Worm (Caenorhabditis elegans) whole organism, mixed stage, embryonic: Measurements from ENCODE around the gene sym-1.

Source experiments
- M03D4.4 ChIP-seq: sonication (generic microtip); optimal IDR thresholded peaks from 2 replicates; lab custom pipeline; 2017; ENCODE audit warnings: mild to moderate bottlenecking, missing genetic modification characterization, missing compliant biosample characterization
- bed-3 ChIP-seq: fragments of 200-800 bp; sonication (Bioruptor generic); optimal IDR thresholded peaks from 3 replicates; lab custom pipeline; 2018; ENCODE audit warnings: mild to moderate bottlenecking, missing genetic modification characterization, moderate library complexity, missing compliant biosample characterization
- blmp-1 ChIP-seq: fragments of 150-350 bp; optimal IDR thresholded peaks from 2 replicates; lab custom pipeline; 2014; ENCODE audit warnings: missing biosample characterization, missing genetic modification characterization
- ceh-39 ChIP-seq: fragments of 150-350 bp; optimal IDR thresholded peaks from 2 replicates; lab custom pipeline; 2014; ENCODE audit warnings: missing biosample characterization, missing genetic modification characterization
- ceh-43 ChIP-seq: fragments of 200-800 bp; sonication (Bioruptor generic); optimal IDR thresholded peaks from 2 replicates; lab custom pipeline; 2018; ENCODE audit warnings: mild to moderate bottlenecking, missing genetic modification characterization, moderate library complexity, missing compliant biosample characterization
- ces-1 ChIP-seq: fragments of 150-350 bp; optimal IDR thresholded peaks from 2 replicates; lab custom pipeline; 2014; ENCODE audit warnings: missing biosample characterization, missing genetic modification reagents, missing genetic modification characterization
- cnd-1 ChIP-seq: fragments of 200-800 bp; sonication (Bioruptor generic); optimal IDR thresholded peaks from 2 replicates; lab custom pipeline; 2018; ENCODE audit warnings: mild to moderate bottlenecking, missing genetic modification characterization, missing compliant biosample characterization
- drap-1 ChIP-seq: fragments of 200-800 bp; sonication (Bioruptor generic); optimal IDR thresholded peaks from 3 replicates; lab custom pipeline; 2018; ENCODE audit warnings: mild to moderate bottlenecking, missing genetic modification characterization, missing compliant biosample characterization
- elt-1 ChIP-seq: sonication (generic microtip); optimal IDR thresholded peaks from 2 replicates; lab custom pipeline; 2017; ENCODE audit warnings: missing genetic modification characterization, mild to moderate bottlenecking, missing compliant biosample characterization, antibody characterized with exemption, moderate library complexity, borderline replicate concordance; ENCODE audit not compliant: insufficient read depth
- elt-3 ChIP-seq: fragments of 150-350 bp; optimal IDR thresholded peaks from 2 replicates; lab custom pipeline; 2014; ENCODE audit warnings: missing biosample characterization, missing genetic modification characterization
- flh-1 ChIP-seq: fragments of 200-800 bp; sonication (Bioruptor generic); optimal IDR thresholded peaks from 2 replicates; lab custom pipeline; 2018; ENCODE audit warnings: mild to moderate bottlenecking, missing genetic modification characterization, moderate library complexity, missing compliant biosample characterization
- ham-2 ChIP-seq: fragments of 200-800 bp; sonication (Bioruptor generic); optimal IDR thresholded peaks from 2 replicates; lab custom pipeline; 2018; ENCODE audit warnings: mild to moderate bottlenecking, missing genetic modification characterization, missing compliant biosample characterization
- hlh-1 ChIP-seq: fragments of 150-350 bp; optimal IDR thresholded peaks from 2 replicates; lab custom pipeline; 2014; ENCODE audit warnings: missing biosample characterization, missing genetic modification reagents, missing genetic modification characterization
- lin-32 ChIP-seq: fragments of 200-800 bp; sonication (Bioruptor generic); optimal IDR thresholded peaks from 2 replicates; lab custom pipeline; 2018; ENCODE audit warnings: mild to moderate bottlenecking, missing genetic modification characterization, missing compliant biosample characterization
- lsy-2 ChIP-seq: fragments of 150-350 bp; optimal IDR thresholded peaks from 2 replicates; lab custom pipeline; 2014; ENCODE audit warnings: missing biosample characterization, missing genetic modification characterization
- mab-5 ChIP-seq: fragments of 150-350 bp; optimal IDR thresholded peaks from 2 replicates; lab custom pipeline; 2014; ENCODE audit warnings: missing biosample characterization, missing genetic modification characterization
- mls-2 ChIP-seq: sonication (generic microtip); optimal IDR thresholded peaks from 2 replicates; lab custom pipeline; 2016; ENCODE audit warnings: mild to moderate bottlenecking, missing genetic modification characterization, moderate library complexity, missing compliant biosample characterization
- nhr-12 ChIP-seq: fragments of 150-350 bp; optimal IDR thresholded peaks from 2 replicates; lab custom pipeline; 2014; ENCODE audit warnings: missing biosample characterization, missing genetic modification characterization
- nhr-237 ChIP-seq: fragments of 150-350 bp; optimal IDR thresholded peaks from 2 replicates; lab custom pipeline; 2014; ENCODE audit warnings: missing biosample characterization, missing genetic modification characterization
- nhr-28 ChIP-seq: fragments of 150-350 bp; optimal IDR thresholded peaks from 2 replicates; lab custom pipeline; 2014; ENCODE audit warnings: missing biosample characterization, missing genetic modification characterization
- nhr-76 ChIP-seq: sonication (generic microtip); optimal IDR thresholded peaks from 2 replicates; lab custom pipeline; 2017; ENCODE audit warnings: missing biosample characterization, missing genetic modification characterization
- pha-4 ChIP-seq: fragments of 150-350 bp; optimal IDR thresholded peaks from 2 replicates; lab custom pipeline; 2018; ENCODE audit warnings: missing biosample characterization, missing genetic modification reagents, missing genetic modification characterization
- snpc-4 ChIP-seq: fragments of 150-350 bp; optimal IDR thresholded peaks from 2 replicates; lab custom pipeline; 2014; ENCODE audit warnings: missing biosample characterization, missing genetic modification characterization
- sptf-1 ChIP-seq: sonication (generic microtip); optimal IDR thresholded peaks from 2 replicates; lab custom pipeline; 2017; ENCODE audit warnings: mild to moderate bottlenecking, missing genetic modification characterization, moderate library complexity, missing compliant biosample characterization
- tbx-8 ChIP-seq: fragments of 200-800 bp; sonication (Bioruptor generic); optimal IDR thresholded peaks from 2 replicates; lab custom pipeline; 2018; ENCODE audit warnings: mild to moderate bottlenecking, missing genetic modification characterization, moderate library complexity, missing compliant biosample characterization
- unc-120 ChIP-seq: sonication (generic microtip); optimal IDR thresholded peaks from 2 replicates; lab custom pipeline; 2017; ENCODE audit warnings: missing genetic modification characterization, missing compliant biosample characterization; ENCODE audit not compliant: poor library complexity, severe bottlenecking
- unc-39 ChIP-seq: fragments of 150-350 bp; optimal IDR thresholded peaks from 2 replicates; lab custom pipeline; 2014; ENCODE audit warnings: missing biosample characterization, missing genetic modification characterization
- unc-62 ChIP-seq: fragments of 150-350 bp; optimal IDR thresholded peaks from 2 replicates; lab custom pipeline; 2014; ENCODE audit warnings: missing biosample characterization, missing genetic modification reagents, missing genetic modification characterization
- zip-8 ChIP-seq: fragments of 150-350 bp; optimal IDR thresholded peaks from 2 replicates; lab custom pipeline; 2014; ENCODE audit warnings: missing biosample characterization, missing genetic modification characterization
- ztf-11 ChIP-seq: fragments of 150-350 bp; optimal IDR thresholded peaks from 2 replicates; lab custom pipeline; 2014; ENCODE audit warnings: missing biosample characterization, missing genetic modification characterization

The sym-1 gene

DNA sequence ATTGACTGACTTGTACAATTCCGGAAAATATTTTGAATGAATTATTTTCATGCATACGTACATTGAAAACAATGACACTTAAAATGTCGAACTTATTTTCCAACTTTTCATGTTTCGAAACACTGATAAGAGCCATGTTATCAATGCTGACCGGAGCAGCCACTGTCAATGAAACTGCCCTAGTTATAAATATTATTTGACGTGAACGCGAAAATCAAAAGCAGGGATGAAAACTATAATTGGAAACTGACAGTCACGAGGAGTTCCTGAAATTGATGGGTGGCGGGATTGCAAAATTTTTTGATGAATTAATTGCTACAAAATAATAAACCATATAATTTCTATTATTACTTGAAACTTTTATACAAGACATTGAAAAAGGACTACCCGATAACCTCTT is 42.0 kb upstream of the sym-1 start:
- no peak for TF ChIP-seq elt-3 (tag; lab: Kevin White, UChicago)
- TF ChIP-seq nhr-28, result no peak
- TF ChIP-seq flh-1 (GFP tag; lab: Kevin White, UChicago), result no peak
- TF ChIP-seq pha-4 (tag; lab: Kevin White, UChicago), result no peak
- no peak for TF ChIP-seq lsy-2 (tag; lab: Kevin White, UChicago)
- no peak for TF ChIP-seq tbx-8 (GFP tag; lab: Kevin White, UChicago)
- no peak for TF ChIP-seq ces-1 (GFP tag; lab: Kevin White, UChicago)
- no peak for TF ChIP-seq lin-32
- TF ChIP-seq nhr-76 (tag; lab: Kevin White, UChicago), result no peak
- TF ChIP-seq unc-62 (GFP tag; lab: Kevin White, UChicago), result no peak
- no peak for TF ChIP-seq snpc-4 (tag; lab: Kevin White, UChicago)
- no peak for TF ChIP-seq ztf-11 (tag; lab: Kevin White, UChicago)

DNA sequence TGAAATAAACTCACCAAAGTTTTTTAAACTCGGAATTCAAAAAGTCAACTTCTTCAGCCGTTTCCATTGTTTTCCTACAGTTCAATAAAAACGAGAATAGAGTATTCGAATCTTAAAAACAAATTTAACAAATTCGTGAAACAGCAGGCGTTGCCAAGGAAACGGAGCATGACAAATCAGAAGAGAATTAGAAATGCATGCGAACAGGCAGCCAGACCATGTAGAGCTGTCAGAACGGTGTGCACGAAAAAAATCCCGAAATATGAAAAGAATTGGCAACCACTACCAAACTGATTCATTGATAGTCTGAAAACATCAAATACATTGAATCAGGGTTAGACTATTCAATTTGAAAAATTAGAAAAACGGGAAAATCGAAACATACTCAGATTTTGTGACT is 39.4 kb upstream of the sym-1 start, which contains the start of gene fbxa-81:
Gene fbxa-81, minus strand, starts transcription at position 101 of the 400 bp plus-strand sequence.
- no peak for TF ChIP-seq ceh-43
- TF ChIP-seq zip-8 (tag; lab: Kevin White, UChicago), result no peak
- TF ChIP-seq ces-1 (GFP tag; lab: Kevin White, UChicago), result no peak
- no peak for TF ChIP-seq unc-39 (tag; lab: Kevin White, UChicago)
- TF ChIP-seq blmp-1, result no peak
- no peak for TF ChIP-seq hlh-1 (tag; lab: Kevin White, UChicago)
- no peak for TF ChIP-seq snpc-4 (tag; lab: Kevin White, UChicago)

DNA sequence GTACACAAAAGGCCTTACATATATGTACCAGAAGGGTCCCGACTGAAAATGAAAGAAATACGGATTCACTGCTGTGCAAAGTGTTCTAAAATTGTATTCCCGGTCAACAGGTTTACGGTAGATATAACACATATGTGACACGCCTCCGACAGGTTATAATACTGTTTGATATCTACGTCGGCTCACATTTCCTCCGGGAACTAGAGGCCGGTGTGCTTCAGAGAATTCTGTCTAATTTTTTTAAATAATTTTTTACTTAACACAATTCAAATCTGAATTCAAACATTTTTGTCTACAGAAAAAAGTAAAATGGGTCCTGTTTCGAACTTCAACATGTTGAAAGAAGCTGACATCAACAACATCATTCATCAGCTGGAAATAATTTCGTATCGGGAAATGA is 38.2 kb upstream of the sym-1 start, which contains the start of gene T24C2.3:
Gene T24C2.3, plus strand, starts transcription at position 301 of the 400 bp plus-strand sequence.
- TF ChIP-seq sptf-1 (tag; lab: Kevin White, UChicago) (no peak), nhr-28 (no peak), bed-3 (GFP tag; lab: Kevin White, UChicago) (no peak), elt-3 (tag; lab: Kevin White, UChicago) (no peak), mab-5 (tag; lab: Kevin White, UChicago) (no peak), blmp-1 (no peak), flh-1 (GFP tag; lab: Kevin White, UChicago) (no peak), pha-4 (tag; lab: Kevin White, UChicago) (no peak), unc-120 (tag; lab: Kevin White, UChicago) (no peak), M03D4.4 (tag; lab: Kevin White, UChicago) (no peak), unc-39 (tag; lab: Kevin White, UChicago) (no peak), ces-1 (GFP tag; lab: Kevin White, UChicago) (no peak), ham-2 (GFP tag; lab: Kevin White, UChicago) (no peak), elt-1 (tag; lab: Kevin White, UChicago) (no peak), drap-1 (GFP tag; lab: Kevin White, UChicago) (no peak), mls-2 (tag; lab: Kevin White, UChicago) (no peak), nhr-76 (tag; lab: Kevin White, UChicago) (no peak), nhr-237 (no peak)
- TF ChIP-seq, all 35 proteins: peak for 0

DNA sequence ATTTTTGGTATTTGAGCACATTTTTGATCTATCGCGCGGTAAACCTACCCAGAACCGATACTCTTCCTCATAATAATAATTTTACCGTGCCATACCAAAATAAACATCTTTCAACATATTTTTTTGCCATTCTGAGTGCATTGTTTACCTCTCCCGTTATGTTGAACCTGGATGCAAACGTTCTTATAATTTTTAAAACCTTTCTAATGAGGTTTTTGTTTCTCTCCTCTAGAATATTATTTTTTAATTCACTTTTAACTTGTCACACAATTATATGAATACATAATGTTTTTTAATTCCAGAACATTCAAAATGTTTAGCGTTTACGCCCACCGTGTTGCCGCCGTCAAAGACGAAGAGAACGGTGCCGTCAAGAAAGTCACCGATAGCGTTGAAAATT is 35.9 kb upstream of the sym-1 start, which contains the start of gene enri-2:
Gene enri-2, plus strand, starts transcription at position 301 of the 400 bp plus-strand sequence.
- TF ChIP-seq drap-1 (GFP tag; lab: Kevin White, UChicago) (no peak), elt-1 (tag; lab: Kevin White, UChicago) (no peak), sptf-1 (tag; lab: Kevin White, UChicago) (no peak), tbx-8 (GFP tag; lab: Kevin White, UChicago) (no peak)
- TF ChIP-seq, all 35 proteins: peak for 0

DNA sequence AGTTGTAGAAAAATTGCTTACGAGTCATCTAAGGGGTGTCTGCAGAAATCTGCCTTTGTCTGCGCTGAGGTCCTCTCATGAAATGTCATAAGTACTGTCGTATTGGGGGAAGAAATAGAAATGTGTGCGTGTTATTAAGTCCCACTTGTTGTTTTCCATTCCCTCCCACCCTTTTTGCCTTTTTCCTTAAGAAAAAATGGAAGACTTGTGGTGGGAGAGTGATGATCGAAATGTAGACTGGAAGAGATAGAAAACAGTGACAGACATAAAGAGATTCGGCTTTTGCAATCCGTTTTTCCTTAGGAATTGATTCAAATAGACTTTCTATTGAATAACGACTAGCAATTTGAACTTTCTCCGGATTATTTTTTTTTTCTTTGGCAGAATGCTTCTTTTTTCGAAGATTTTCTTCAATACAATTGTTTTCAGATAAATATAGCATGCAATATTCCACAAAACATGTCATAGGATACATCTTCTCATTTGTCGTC is 31.7 kb upstream of the sym-1 start, which contains the start of gene ram-5:
Gene ram-5, plus strand, starts transcription at position 441 of the 491 bp plus-strand sequence.
- TF ChIP-seq drap-1 (GFP tag; lab: Kevin White, UChicago) (no peak), nhr-76 (tag; lab: Kevin White, UChicago) (no peak), lin-32 (no peak), nhr-12 (no peak), nhr-237 (no peak), cnd-1 (tag; lab: Kevin White, UChicago) (no peak), blmp-1 (no peak), hlh-1 (tag; lab: Kevin White, UChicago) (no peak), unc-39 (tag; lab: Kevin White, UChicago) (no peak), ceh-39 (tag; lab: Kevin White, UChicago) (no peak), ztf-11 (tag; lab: Kevin White, UChicago) (no peak), sptf-1 (tag; lab: Kevin White, UChicago) (no peak)
